Worm (Caenorhabditis elegans): ENCODE data around the gene cyp-33C6.

ce11 chrV:2215352-2215751 lies 33.9 kb downstream of the cyp-33C6 start, which contains the start of gene nstp-8:
- no peak for TF ChIP-seq sea-2 (GFP tag; IDR thresholded peaks at IDR 0.05)
- TF ChIP-seq K12H6.12 (tag; optimal IDR thresholded peaks at IDR 0.05) = no peak
- TF ChIP-seq nhr-90 (tag; optimal IDR thresholded peaks at IDR 0.05) = no peak
- TF ChIP-seq efl-1 (GFP tag; optimal IDR thresholded peaks at IDR 0.05) = no peak
